Worm (Caenorhabditis elegans) whole organism, mixed stage, embryonic: ENCODE data around the gene sir-2.1.
A peak's percentile ranks its signal among the peaks of the same experiment; 100 is the strongest.

Source experiments
- M03D4.4 ChIP-seq: sonication (generic microtip); optimal IDR thresholded peaks from 2 replicates; lab custom pipeline; 2017; ENCODE audit warnings: mild to moderate bottlenecking, missing genetic modification characterization, missing compliant biosample characterization
- bed-3 ChIP-seq: fragments of 200-800 bp; sonication (Bioruptor generic); optimal IDR thresholded peaks from 3 replicates; lab custom pipeline; 2018; ENCODE audit warnings: mild to moderate bottlenecking, missing genetic modification characterization, moderate library complexity, missing compliant biosample characterization
- blmp-1 ChIP-seq: fragments of 150-350 bp; optimal IDR thresholded peaks from 2 replicates; lab custom pipeline; 2014; ENCODE audit warnings: missing biosample characterization, missing genetic modification characterization
- ceh-39 ChIP-seq: fragments of 150-350 bp; optimal IDR thresholded peaks from 2 replicates; lab custom pipeline; 2014; ENCODE audit warnings: missing biosample characterization, missing genetic modification characterization
- ceh-43 ChIP-seq: fragments of 200-800 bp; sonication (Bioruptor generic); optimal IDR thresholded peaks from 2 replicates; lab custom pipeline; 2018; ENCODE audit warnings: mild to moderate bottlenecking, missing genetic modification characterization, moderate library complexity, missing compliant biosample characterization
- ceh-83 ChIP-seq: fragments of 200-800 bp; sonication (Bioruptor generic); optimal IDR thresholded peaks from 2 replicates; lab custom pipeline; 2018; ENCODE audit warnings: mild to moderate bottlenecking, missing genetic modification characterization, missing compliant biosample characterization
- ces-1 ChIP-seq: fragments of 150-350 bp; optimal IDR thresholded peaks from 2 replicates; lab custom pipeline; 2014; ENCODE audit warnings: missing biosample characterization, missing genetic modification reagents, missing genetic modification characterization
- cnd-1 ChIP-seq: fragments of 200-800 bp; sonication (Bioruptor generic); optimal IDR thresholded peaks from 2 replicates; lab custom pipeline; 2018; ENCODE audit warnings: mild to moderate bottlenecking, missing genetic modification characterization, missing compliant biosample characterization
- drap-1 ChIP-seq: fragments of 200-800 bp; sonication (Bioruptor generic); optimal IDR thresholded peaks from 3 replicates; lab custom pipeline; 2018; ENCODE audit warnings: mild to moderate bottlenecking, missing genetic modification characterization, missing compliant biosample characterization
- elt-1 ChIP-seq: sonication (generic microtip); optimal IDR thresholded peaks from 2 replicates; lab custom pipeline; 2017; ENCODE audit warnings: missing genetic modification characterization, mild to moderate bottlenecking, missing compliant biosample characterization, antibody characterized with exemption, moderate library complexity, borderline replicate concordance; ENCODE audit not compliant: insufficient read depth
- elt-3 ChIP-seq: fragments of 150-350 bp; optimal IDR thresholded peaks from 2 replicates; lab custom pipeline; 2014; ENCODE audit warnings: missing biosample characterization, missing genetic modification characterization
- flh-1 ChIP-seq: fragments of 200-800 bp; sonication (Bioruptor generic); optimal IDR thresholded peaks from 2 replicates; lab custom pipeline; 2018; ENCODE audit warnings: mild to moderate bottlenecking, missing genetic modification characterization, moderate library complexity, missing compliant biosample characterization
- ham-2 ChIP-seq: fragments of 200-800 bp; sonication (Bioruptor generic); optimal IDR thresholded peaks from 2 replicates; lab custom pipeline; 2018; ENCODE audit warnings: mild to moderate bottlenecking, missing genetic modification characterization, missing compliant biosample characterization
- hlh-1 ChIP-seq: fragments of 150-350 bp; optimal IDR thresholded peaks from 2 replicates; lab custom pipeline; 2014; ENCODE audit warnings: missing biosample characterization, missing genetic modification reagents, missing genetic modification characterization
- lin-13 ChIP-seq: fragments of 150-350 bp; optimal IDR thresholded peaks from 2 replicates; lab custom pipeline; 2014; ENCODE audit warnings: missing biosample characterization, missing genetic modification characterization
- lin-32 ChIP-seq: fragments of 200-800 bp; sonication (Bioruptor generic); optimal IDR thresholded peaks from 2 replicates; lab custom pipeline; 2018; ENCODE audit warnings: mild to moderate bottlenecking, missing genetic modification characterization, missing compliant biosample characterization
- lsy-2 ChIP-seq: fragments of 150-350 bp; optimal IDR thresholded peaks from 2 replicates; lab custom pipeline; 2014; ENCODE audit warnings: missing biosample characterization, missing genetic modification characterization
- mab-5 ChIP-seq: fragments of 150-350 bp; optimal IDR thresholded peaks from 2 replicates; lab custom pipeline; 2014; ENCODE audit warnings: missing biosample characterization, missing genetic modification characterization
- mep-1 ChIP-seq: fragments of 150-350 bp; optimal IDR thresholded peaks from 2 replicates; lab custom pipeline; 2017; ENCODE audit warnings: missing biosample characterization, missing genetic modification reagents, missing genetic modification characterization, inconsistent platforms
- mls-2 ChIP-seq: sonication (generic microtip); optimal IDR thresholded peaks from 2 replicates; lab custom pipeline; 2016; ENCODE audit warnings: mild to moderate bottlenecking, missing genetic modification characterization, moderate library complexity, missing compliant biosample characterization
- nhr-12 ChIP-seq: fragments of 150-350 bp; optimal IDR thresholded peaks from 2 replicates; lab custom pipeline; 2014; ENCODE audit warnings: missing biosample characterization, missing genetic modification characterization
- nhr-2 ChIP-seq: fragments of 150-350 bp; optimal IDR thresholded peaks from 2 replicates; lab custom pipeline; 2014; ENCODE audit warnings: missing biosample characterization, missing genetic modification characterization
- nhr-237 ChIP-seq: fragments of 150-350 bp; optimal IDR thresholded peaks from 2 replicates; lab custom pipeline; 2014; ENCODE audit warnings: missing biosample characterization, missing genetic modification characterization
- nhr-28 ChIP-seq: fragments of 150-350 bp; optimal IDR thresholded peaks from 2 replicates; lab custom pipeline; 2014; ENCODE audit warnings: missing biosample characterization, missing genetic modification characterization
- nhr-76 ChIP-seq: sonication (generic microtip); optimal IDR thresholded peaks from 2 replicates; lab custom pipeline; 2017; ENCODE audit warnings: missing biosample characterization, missing genetic modification characterization
- pha-4 ChIP-seq: fragments of 150-350 bp; optimal IDR thresholded peaks from 2 replicates; lab custom pipeline; 2018; ENCODE audit warnings: missing biosample characterization, missing genetic modification reagents, missing genetic modification characterization
- sem-2 ChIP-seq: fragments of 200-800 bp; sonication (Bioruptor generic); optimal IDR thresholded peaks from 2 replicates; lab custom pipeline; 2018; ENCODE audit warnings: mild to moderate bottlenecking, missing genetic modification characterization, missing compliant biosample characterization
- snpc-4 ChIP-seq: fragments of 150-350 bp; optimal IDR thresholded peaks from 2 replicates; lab custom pipeline; 2014; ENCODE audit warnings: missing biosample characterization, missing genetic modification characterization
- sptf-1 ChIP-seq: sonication (generic microtip); optimal IDR thresholded peaks from 2 replicates; lab custom pipeline; 2017; ENCODE audit warnings: mild to moderate bottlenecking, missing genetic modification characterization, moderate library complexity, missing compliant biosample characterization
- tbx-8 ChIP-seq: fragments of 200-800 bp; sonication (Bioruptor generic); optimal IDR thresholded peaks from 2 replicates; lab custom pipeline; 2018; ENCODE audit warnings: mild to moderate bottlenecking, missing genetic modification characterization, moderate library complexity, missing compliant biosample characterization
- unc-120 ChIP-seq: sonication (generic microtip); optimal IDR thresholded peaks from 2 replicates; lab custom pipeline; 2017; ENCODE audit warnings: missing genetic modification characterization, missing compliant biosample characterization; ENCODE audit not compliant: poor library complexity, severe bottlenecking
- unc-39 ChIP-seq: fragments of 150-350 bp; optimal IDR thresholded peaks from 2 replicates; lab custom pipeline; 2014; ENCODE audit warnings: missing biosample characterization, missing genetic modification characterization
- unc-62 ChIP-seq: fragments of 150-350 bp; optimal IDR thresholded peaks from 2 replicates; lab custom pipeline; 2014; ENCODE audit warnings: missing biosample characterization, missing genetic modification reagents, missing genetic modification characterization
- zip-8 ChIP-seq: fragments of 150-350 bp; optimal IDR thresholded peaks from 2 replicates; lab custom pipeline; 2014; ENCODE audit warnings: missing biosample characterization, missing genetic modification characterization
- ztf-11 ChIP-seq: fragments of 150-350 bp; optimal IDR thresholded peaks from 2 replicates; lab custom pipeline; 2014; ENCODE audit warnings: missing biosample characterization, missing genetic modification characterization

sir-2.1 gene

ce11 chrIV:10366018-10366417, at the start of gene sir-2.1:
Gene sir-2.1, minus strand, starts transcription at chrIV:10366229.
- TF ChIP-seq ces-1 (GFP tag; lab: Kevin White, UChicago) (peak; percentile 46), sem-2 (GFP tag; lab: Kevin White, UChicago) (no peak), hlh-1 (tag; lab: Kevin White, UChicago) (no peak), mep-1 (peak; percentile 47), lin-13 (peak; percentile 8), unc-120 (tag; lab: Kevin White, UChicago) (no peak), M03D4.4 (tag; lab: Kevin White, UChicago) (no peak), lsy-2 (tag; lab: Kevin White, UChicago) (peak; percentile 14), snpc-4 (tag; lab: Kevin White, UChicago) (no peak), drap-1 (GFP tag; lab: Kevin White, UChicago) (no peak), bed-3 (GFP tag; lab: Kevin White, UChicago) (no peak), cnd-1 (no peak)

DNA sequence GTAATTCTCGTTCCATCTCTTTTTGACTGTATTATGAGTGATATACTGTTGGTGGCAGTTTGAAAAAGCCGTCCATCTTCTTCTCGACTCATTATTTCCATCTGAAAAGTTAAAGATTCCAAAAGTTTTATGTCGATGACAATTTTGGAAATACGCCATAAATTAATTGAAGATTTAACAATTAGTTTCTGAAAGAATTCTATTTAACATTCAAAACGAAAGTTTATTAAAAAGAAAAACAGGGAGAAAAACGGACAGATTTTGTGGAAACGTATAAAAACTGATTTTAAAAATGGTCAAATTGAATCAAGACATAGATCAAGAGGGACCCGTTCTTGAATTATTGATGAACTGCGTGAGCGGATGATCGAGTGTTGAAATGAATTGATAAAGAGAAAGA, 47.8 kb upstream of the sir-2.1 start, which contains the start of gene R10H10.7:
R10H10.7 (minus strand) TSS at position 101 of the 400 bp plus-strand sequence.
- no peak for TF ChIP-seq unc-39 (tag; lab: Kevin White, UChicago)
- TF ChIP-seq nhr-28 (tag; lab: Kevin White, UChicago) = no peak
- no peak for TF ChIP-seq unc-120 (tag; lab: Kevin White, UChicago)
- no peak for TF ChIP-seq zip-8
- no peak for TF ChIP-seq lin-13
- no peak for TF ChIP-seq drap-1 (GFP tag; lab: Kevin White, UChicago)
- no peak for TF ChIP-seq ztf-11
- TF ChIP-seq sptf-1 = no peak
- TF ChIP-seq snpc-4 (tag; lab: Kevin White, UChicago) = no peak
- TF ChIP-seq ces-1 (GFP tag; lab: Kevin White, UChicago) = no peak
- TF ChIP-seq ceh-83 (GFP tag; lab: Kevin White, UChicago) = no peak
- TF ChIP-seq lin-32 (GFP tag; lab: Kevin White, UChicago) = no peak
- no peak for TF ChIP-seq M03D4.4 (tag; lab: Kevin White, UChicago)
- TF ChIP-seq elt-1 (tag; lab: Kevin White, UChicago) = no peak
- no peak for TF ChIP-seq nhr-2
- TF ChIP-seq flh-1 (GFP tag; lab: Kevin White, UChicago) = no peak
- TF ChIP-seq ceh-39 (tag; lab: Kevin White, UChicago) = no peak
- TF ChIP-seq, all 35 proteins: peak for 0

- TF ChIP-seq blmp-1 (tag; lab: Kevin White, UChicago) (no peak), pha-4 (no peak), nhr-2 (no peak), nhr-237 (no peak), ceh-39 (tag; lab: Kevin White, UChicago) (no peak), ztf-11 (no peak), lin-32 (GFP tag; lab: Kevin White, UChicago) (no peak), unc-39 (tag; lab: Kevin White, UChicago) (no peak), ceh-83 (GFP tag; lab: Kevin White, UChicago) (no peak), mls-2 (tag; lab: Kevin White, UChicago) (no peak), drap-1 (GFP tag; lab: Kevin White, UChicago) (no peak), lin-13 (no peak), mep-1 (no peak), elt-3 (tag; lab: Kevin White, UChicago) (no peak), snpc-4 (tag; lab: Kevin White, UChicago) (no peak), bed-3 (GFP tag; lab: Kevin White, UChicago) (no peak)
These were observed 43.3 kb upstream of the sir-2.1 start, which contains the start of gene rfk-1 for ce11 chrIV:10409377-10409776. Gene rfk-1, minus strand, starts transcription at chrIV:10409477.

- TF ChIP-seq nhr-2 = no peak
- TF ChIP-seq unc-120 (tag; lab: Kevin White, UChicago) = peak; percentile 92
- TF ChIP-seq mep-1 = peak; percentile 42
- no peak for TF ChIP-seq bed-3 (GFP tag; lab: Kevin White, UChicago)
- TF ChIP-seq sem-2 (GFP tag; lab: Kevin White, UChicago) = no peak
- no peak for TF ChIP-seq tbx-8
- TF ChIP-seq mab-5 (tag; lab: Kevin White, UChicago) = no peak
- no peak for TF ChIP-seq ceh-83 (GFP tag; lab: Kevin White, UChicago)
- TF ChIP-seq pha-4 = peak; percentile 14
- peak; percentile 42 for TF ChIP-seq sptf-1
- TF ChIP-seq cnd-1 = peak; percentile 8
- TF ChIP-seq mls-2 (tag; lab: Kevin White, UChicago) = peak; percentile 67
- TF ChIP-seq nhr-237 = no peak
- TF ChIP-seq elt-3 (tag; lab: Kevin White, UChicago) = no peak
- no peak for TF ChIP-seq unc-39 (tag; lab: Kevin White, UChicago)
- no peak for TF ChIP-seq ceh-43 (GFP tag; lab: Kevin White, UChicago)
- no peak for TF ChIP-seq snpc-4 (tag; lab: Kevin White, UChicago)
- TF ChIP-seq lsy-2 (tag; lab: Kevin White, UChicago) = no peak
- TF ChIP-seq lin-32 (GFP tag; lab: Kevin White, UChicago) = no peak
- no peak for TF ChIP-seq nhr-28 (tag; lab: Kevin White, UChicago)
- peak; percentile 10 for TF ChIP-seq drap-1 (GFP tag; lab: Kevin White, UChicago)
- no peak for TF ChIP-seq ceh-39 (tag; lab: Kevin White, UChicago)
- TF ChIP-seq hlh-1 (tag; lab: Kevin White, UChicago) = no peak
- no peak for TF ChIP-seq M03D4.4 (tag; lab: Kevin White, UChicago)
- peak; percentile 83 for TF ChIP-seq ces-1 (GFP tag; lab: Kevin White, UChicago)
- TF ChIP-seq flh-1 (GFP tag; lab: Kevin White, UChicago) = no peak
- TF ChIP-seq elt-1 (tag; lab: Kevin White, UChicago) = no peak
- TF ChIP-seq nhr-76 (tag; lab: Kevin White, UChicago) = no peak
- peak; percentile 53 for TF ChIP-seq ham-2 (GFP tag; lab: Kevin White, UChicago)
- no peak for TF ChIP-seq nhr-12 (tag; lab: Kevin White, UChicago)
- peak; percentile 29 for TF ChIP-seq lin-13
- no peak for TF ChIP-seq zip-8
- peak; percentile 52 for TF ChIP-seq unc-62 (GFP tag; lab: Kevin White, UChicago)
- peak; percentile 71 for TF ChIP-seq blmp-1 (tag; lab: Kevin White, UChicago)
- TF ChIP-seq ztf-11 = no peak
These were observed 37.4 kb upstream of the sir-2.1 start, which contains the start of gene gpa-7 for ce11 chrIV:10403193-10404058. Gene gpa-7, plus strand, starts transcription at chrIV:10404008.
